Worm (Caenorhabditis elegans) whole organism, L4 larva: ENCODE data around the gene algn-12.

Experiments
- F26F4.8 ChIP-seq: fragments of 200-800 bp; sonication (Bioruptor generic); conservative IDR thresholded peaks from 2 replicates; pipeline ENCODE4 v1.3.6; 2022; ENCODE audit warnings: missing genetic modification characterization, missing compliant biosample characterization
- F37D6.2 ChIP-seq: sonication (generic microtip); optimal IDR thresholded peaks from 2 replicates; lab custom pipeline; 2016; ENCODE audit warnings: mild to moderate bottlenecking, missing genetic modification characterization, missing compliant biosample characterization
- F44E2.7 ChIP-seq: fragments of 200-800 bp; sonication (Bioruptor generic); IDR thresholded peaks from 2 replicates; pipeline ENCODE4 v2.1.2; 2022; ENCODE audit warnings: missing genetic modification characterization, missing compliant biosample characterization
- T26A8.4 ChIP-seq: fragments of 200-800 bp; sonication (Bioruptor generic); IDR thresholded peaks from 2 replicates; pipeline ENCODE4 v1.3.6; 2022; ENCODE audit warnings: missing genetic modification characterization, missing compliant biosample characterization
- Y105C5A.15 ChIP-seq: fragments of 200-800 bp; sonication (Bioruptor generic); IDR thresholded peaks from 2 replicates; pipeline ENCODE4 v1.3.6; 2022; ENCODE audit warnings: missing genetic modification characterization, missing compliant biosample characterization
- Y75B8A.6 ChIP-seq: fragments of 200-800 bp; sonication (Bioruptor generic); IDR thresholded peaks from 2 replicates; pipeline ENCODE4 v1.3.6; 2022; ENCODE audit warnings: missing genetic modification reagents, missing genetic modification characterization, missing compliant biosample characterization
- ZK337.2 ChIP-seq: fragments of 200-800 bp; sonication (Bioruptor generic); IDR thresholded peaks from 2 replicates; pipeline ENCODE4 v1.3.6; 2022; ENCODE audit warnings: missing genetic modification reagents, missing genetic modification characterization, missing compliant biosample characterization
- aly-2 ChIP-seq: sonication (generic microtip); optimal IDR thresholded peaks from 2 replicates; lab custom pipeline; 2018; ENCODE audit warnings: missing biosample characterization, missing genetic modification characterization
- ama-1 ChIP-seq: fragments of 150-350 bp; optimal IDR thresholded peaks from 2 replicates; lab custom pipeline; 2014; ENCODE audit warnings: inconsistent platforms, mixed read lengths
- ceh-32 ChIP-seq: sonication (generic microtip); optimal IDR thresholded peaks from 2 replicates; lab custom pipeline; 2016; ENCODE audit warnings: mild to moderate bottlenecking, missing genetic modification characterization, missing compliant biosample characterization; ENCODE audit not compliant: poor library complexity
- ceh-62 ChIP-seq: sonication (generic microtip); optimal IDR thresholded peaks from 2 replicates; lab custom pipeline; 2017; ENCODE audit warnings: missing biosample characterization, missing genetic modification characterization
- ces-1 ChIP-seq: fragments of 150-350 bp; sonication (generic microtip); optimal IDR thresholded peaks from 4 replicates; lab custom pipeline; 2014; ENCODE audit warnings: missing biosample characterization, missing genetic modification reagents, missing genetic modification characterization
- cey-2 ChIP-seq: sonication (generic microtip); optimal IDR thresholded peaks from 3 replicates; lab custom pipeline; 2017; ENCODE audit warnings: missing genetic modification characterization, mild to moderate bottlenecking, missing compliant biosample characterization, antibody characterized with exemption, borderline replicate concordance; ENCODE audit not compliant: insufficient read depth
- ctbp-1 ChIP-seq: fragments of 200-800 bp; sonication (Bioruptor generic); IDR thresholded peaks from 2 replicates; pipeline ENCODE4 v1.3.6; 2022; ENCODE audit warnings: missing genetic modification reagents, missing genetic modification characterization, missing compliant biosample characterization
- daf-8 ChIP-seq: fragments of 200-800 bp; sonication (Bioruptor generic); IDR thresholded peaks from 2 replicates; pipeline ENCODE4 v1.3.6; 2022; ENCODE audit warnings: missing genetic modification characterization, missing compliant biosample characterization
- dmd-6 ChIP-seq: fragments of 200-800 bp; sonication (Bioruptor generic); IDR thresholded peaks from 2 replicates; pipeline ENCODE4 v1.3.6; 2022; ENCODE audit warnings: missing genetic modification reagents, missing genetic modification characterization, missing compliant biosample characterization
- dmd-8 ChIP-seq: fragments of 200-800 bp; sonication (Bioruptor generic); IDR thresholded peaks from 2 replicates; pipeline ENCODE4 v1.3.6; 2022; ENCODE audit warnings: missing genetic modification characterization, missing compliant biosample characterization
- dmd-9 ChIP-seq: fragments of 200-800 bp; sonication (Bioruptor generic); IDR thresholded peaks from 2 replicates; pipeline ENCODE4 v1.3.6; 2022; ENCODE audit warnings: missing genetic modification reagents, missing genetic modification characterization, missing compliant biosample characterization
- duxl-1 ChIP-seq: sonication (generic microtip); optimal IDR thresholded peaks from 2 replicates; lab custom pipeline; 2016; ENCODE audit warnings: mild to moderate bottlenecking, missing genetic modification characterization, moderate library complexity, missing compliant biosample characterization; ENCODE audit not compliant: poor library complexity
- egl-27 ChIP-seq: sonication (generic microtip); optimal IDR thresholded peaks from 3 replicates; lab custom pipeline; 2017; ENCODE audit warnings: missing biosample characterization, missing genetic modification reagents, missing genetic modification characterization
- fos-1 ChIP-seq: fragments of 150-350 bp; optimal IDR thresholded peaks from 2 replicates; lab custom pipeline; 2014; ENCODE audit warnings: missing biosample characterization, missing genetic modification characterization
- hif-1 ChIP-seq, 2 experiments: sonication (generic microtip); optimal IDR thresholded peaks; 2 replicates each; lab custom pipeline; 2016 to 2017; ENCODE audit warnings: missing compliant biosample characterization in 2 of 2, missing genetic modification characterization in 2 of 2, missing genetic modification reagents in 2 of 2, missing genotype in 2 of 2, mild to moderate bottlenecking in 1 of 2
- hlh-11 ChIP-seq: fragments of 200-800 bp; sonication (Bioruptor generic); optimal IDR thresholded peaks from 2 replicates; lab custom pipeline; 2018; ENCODE audit warnings: mild to moderate bottlenecking, missing genetic modification characterization, missing compliant biosample characterization
- lin-1 ChIP-seq: fragments of 200-800 bp; sonication (Bioruptor generic); IDR thresholded peaks from 2 replicates; pipeline ENCODE4 v1.3.6; 2022; ENCODE audit warnings: missing genetic modification reagents, missing genetic modification characterization, missing compliant biosample characterization
- lin-39 ChIP-seq: fragments of 150-350 bp; optimal IDR thresholded peaks from 2 replicates; lab custom pipeline; 2014; ENCODE audit warnings: missing biosample characterization, missing genetic modification reagents, missing genetic modification characterization
- lir-3 ChIP-seq: sonication (generic microtip); optimal IDR thresholded peaks from 2 replicates; lab custom pipeline; 2016; ENCODE audit warnings: mild to moderate bottlenecking, missing genetic modification characterization, missing compliant biosample characterization
- madf-9 ChIP-seq: fragments of 200-800 bp; sonication (Bioruptor generic); conservative IDR thresholded peaks from 2 replicates; pipeline ENCODE4 v1.3.6; 2022; ENCODE audit warnings: missing genetic modification reagents, missing genetic modification characterization, missing compliant biosample characterization
- mdl-1 ChIP-seq, 2 experiments: fragments of 150-350 bp in 1 of 2; sonication (generic microtip) in 1 of 2; optimal IDR thresholded peaks; 2 replicates each; lab custom pipeline; 2014 to 2017; ENCODE audit warnings: missing biosample characterization in 2 of 2, missing genetic modification characterization in 2 of 2
- mdt-29 ChIP-seq: fragments of 200-800 bp; sonication (Bioruptor generic); IDR thresholded peaks from 2 replicates; pipeline ENCODE4 v1.3.6; 2022; ENCODE audit warnings: missing genetic modification reagents, missing genetic modification characterization, missing compliant biosample characterization
- mes-2 ChIP-seq: sonication (generic microtip); optimal IDR thresholded peaks from 2 replicates; lab custom pipeline; 2016; ENCODE audit warnings: missing genotype, mild to moderate bottlenecking, missing genetic modification characterization, missing compliant biosample characterization; ENCODE audit not compliant: poor library complexity, severe bottlenecking
- mxl-3 ChIP-seq: fragments of 200-800 bp; sonication (Bioruptor generic); optimal IDR thresholded peaks from 2 replicates; lab custom pipeline; 2018; ENCODE audit warnings: mild to moderate bottlenecking, missing genetic modification characterization, missing compliant biosample characterization
- nhr-28 ChIP-seq: fragments of 150-350 bp; optimal IDR thresholded peaks from 2 replicates; lab custom pipeline; 2014; ENCODE audit warnings: missing biosample characterization, missing genetic modification characterization
- nhr-42 ChIP-seq: fragments of 200-800 bp; sonication (Bioruptor generic); IDR thresholded peaks from 2 replicates; pipeline ENCODE4 v1.3.6; 2022; ENCODE audit warnings: missing genetic modification characterization, missing compliant biosample characterization
- nhr-48 ChIP-seq: sonication (generic microtip); optimal IDR thresholded peaks from 2 replicates; lab custom pipeline; 2016; ENCODE audit warnings: mild to moderate bottlenecking, missing genetic modification characterization, missing compliant biosample characterization
- nhr-6 ChIP-seq: fragments of 150-350 bp; optimal IDR thresholded peaks from 2 replicates; lab custom pipeline; 2014; ENCODE audit warnings: missing biosample characterization, missing genetic modification characterization
- nhr-76 ChIP-seq: fragments of 150-350 bp; optimal IDR thresholded peaks from 2 replicates; lab custom pipeline; 2014; ENCODE audit warnings: missing biosample characterization, missing genetic modification characterization
- nhr-77 ChIP-seq: fragments of 150-350 bp; optimal IDR thresholded peaks from 2 replicates; lab custom pipeline; 2014; ENCODE audit warnings: missing biosample characterization, missing genetic modification characterization
- pha-4 ChIP-seq, 2 experiments: fragments of 150-350 bp in 1 of 2; fragments of 200-800 bp in 1 of 2; sonication (Bioruptor generic) in 1 of 2; IDR thresholded peaks in 1 of 2; optimal IDR thresholded peaks in 1 of 2; 2 replicates each; pipeline versions ENCODE4 v1.3.6 to Lab custom; 2014 to 2022; ENCODE audit warnings: missing genetic modification characterization in 2 of 2, missing genetic modification reagents in 2 of 2, missing biosample characterization in 1 of 2, missing compliant biosample characterization in 1 of 2
- rbr-2 ChIP-seq: sonication (generic microtip); optimal IDR thresholded peaks from 2 replicates; lab custom pipeline; 2016; ENCODE audit warnings: missing genotype, missing genetic modification characterization, missing compliant biosample characterization
- saeg-2 ChIP-seq: fragments of 200-800 bp; sonication (Bioruptor generic); IDR thresholded peaks from 2 replicates; pipeline ENCODE4 v1.3.6; 2022; ENCODE audit warnings: missing genetic modification reagents, missing genetic modification characterization, missing compliant biosample characterization
- sdz-12 ChIP-seq: fragments of 200-800 bp; sonication (Bioruptor generic); optimal IDR thresholded peaks from 2 replicates; lab custom pipeline; 2018; ENCODE audit warnings: mild to moderate bottlenecking, missing genetic modification characterization, missing compliant biosample characterization
- skn-1 ChIP-seq: fragments of 150-350 bp; optimal IDR thresholded peaks from 2 replicates; lab custom pipeline; 2014; ENCODE audit warnings: missing biosample characterization, missing genetic modification characterization
- spr-1 ChIP-seq: sonication (generic microtip); optimal IDR thresholded peaks from 2 replicates; lab custom pipeline; 2016; ENCODE audit warnings: mild to moderate bottlenecking, missing genetic modification characterization, missing compliant biosample characterization
- tra-1 ChIP-seq: fragments of 200-800 bp; sonication (Bioruptor generic); IDR thresholded peaks from 2 replicates; pipeline ENCODE4 v1.3.6; 2022; ENCODE audit warnings: missing genetic modification reagents, missing genetic modification characterization, missing compliant biosample characterization
- unc-39 ChIP-seq: sonication (generic microtip); optimal IDR thresholded peaks from 2 replicates; lab custom pipeline; 2017; ENCODE audit warnings: missing biosample characterization, missing genetic modification characterization
- unc-62 ChIP-seq, 3 experiments: fragments of 150-350 bp in 1 of 3; sonication (generic microtip); optimal IDR thresholded peaks in 2 of 3; peaks in 1 of 3; 1 replicate in 1 of 3; 2 replicates in 2 of 3; lab custom pipeline; 2014 to 2017; ENCODE audit warnings: missing biosample characterization in 3 of 3, missing genetic modification characterization in 3 of 3, missing genetic modification reagents in 3 of 3, missing genotype in 1 of 3
- vab-7 ChIP-seq: fragments of 200-800 bp; sonication (Bioruptor generic); IDR thresholded peaks from 2 replicates; pipeline ENCODE4 v1.3.6; 2022; ENCODE audit warnings: missing genetic modification reagents, missing genetic modification characterization, missing compliant biosample characterization
- zag-1 ChIP-seq: fragments of 150-350 bp; optimal IDR thresholded peaks from 2 replicates; lab custom pipeline; 2014; ENCODE audit warnings: missing biosample characterization, missing genetic modification characterization
- zfp-2 ChIP-seq: sonication (generic microtip); optimal IDR thresholded peaks from 2 replicates; lab custom pipeline; 2016; ENCODE audit warnings: mild to moderate bottlenecking, missing genetic modification characterization, missing compliant biosample characterization
- zip-2 ChIP-seq: fragments of 150-350 bp; optimal IDR thresholded peaks from 2 replicates; lab custom pipeline; 2014; ENCODE audit warnings: missing biosample characterization, missing genetic modification characterization
- ztf-11 ChIP-seq: fragments of 150-350 bp; optimal IDR thresholded peaks from 2 replicates; lab custom pipeline; 2014; ENCODE audit warnings: missing biosample characterization, missing genetic modification characterization
- ztf-7 ChIP-seq: fragments of 150-350 bp; optimal IDR thresholded peaks from 2 replicates; lab custom pipeline; 2014; ENCODE audit warnings: missing biosample characterization, missing genetic modification characterization

Gene algn-12

ce11 chrV:8031121-8031520 is 3.8 kb upstream of the algn-12 start, which contains the start of gene vars-1 (continued):
- TF ChIP-seq pha-4 (GFP tag; IDR thresholded peaks at IDR 0.05; lab: Robert Waterston, UW) = no peak
- TF ChIP-seq pha-4 (tag; optimal IDR thresholded peaks at IDR 0.05; lab: Kevin White, UChicago) = no peak
- peak; percentile 38 for TF ChIP-seq nhr-28
- TF ChIP-seq zip-2 (tag; lab: Kevin White, UChicago) = no peak
- no peak for TF ChIP-seq T26A8.4 (GFP tag; lab: Robert Waterston, UW)
- TF ChIP-seq hif-1 (tag; optimal IDR thresholded peaks at IDR 0.05; lab: Kevin White, UChicago) = no peak
- peak; percentile 4 for TF ChIP-seq nhr-6 (tag; lab: Kevin White, UChicago)
- TF ChIP-seq mes-2 (tag; lab: Kevin White, UChicago) = peak; percentile 58
- TF ChIP-seq ces-1 (GFP tag; lab: Kevin White, UChicago) = no peak
- TF ChIP-seq rbr-2 (tag; lab: Kevin White, UChicago) = no peak
- no peak for TF ChIP-seq Y75B8A.6 (GFP tag; lab: Robert Waterston, UW)
- TF ChIP-seq ctbp-1 (GFP tag; lab: Robert Waterston, UW) = no peak
- TF ChIP-seq sdz-12 (GFP tag; lab: Kevin White, UChicago) = no peak
- no peak for TF ChIP-seq zag-1 (tag; lab: Kevin White, UChicago)
- no peak for TF ChIP-seq mdt-29 (GFP tag; lab: Robert Waterston, UW)
- TF ChIP-seq skn-1 = no peak
- TF ChIP-seq spr-1 (tag; lab: Kevin White, UChicago) = no peak
- no peak for TF ChIP-seq lin-1
- no peak for TF ChIP-seq nhr-48 (tag; lab: Kevin White, UChicago)
- no peak for TF ChIP-seq mxl-3 (GFP tag; lab: Kevin White, UChicago)
- no peak for TF ChIP-seq zfp-2 (tag; lab: Kevin White, UChicago)
- TF ChIP-seq ztf-11 (tag; lab: Kevin White, UChicago) = no peak
- TF ChIP-seq vab-7 (GFP tag; lab: Robert Waterston, UW) = no peak
- no peak for TF ChIP-seq nhr-76
- no peak for TF ChIP-seq ztf-7 (tag; lab: Kevin White, UChicago)
- no peak for TF ChIP-seq dmd-9 (GFP tag; lab: Robert Waterston, UW)
- TF ChIP-seq lir-3 (tag; lab: Kevin White, UChicago) = no peak
- TF ChIP-seq mdl-1 (tag; optimal IDR thresholded peaks at IDR 0.05; lab: Kevin White, UChicago) = no peak
- peak; percentile 19 for TF ChIP-seq duxl-1 (tag; lab: Kevin White, UChicago)
- TF ChIP-seq hlh-11 (tag; lab: Kevin White, UChicago) = no peak
- no peak for TF ChIP-seq unc-62 (GFP tag; optimal IDR thresholded peaks at IDR 0.05 in 1 of 2; lab: Kevin White, UChicago)
- TF ChIP-seq unc-62 (tag; optimal IDR thresholded peaks at IDR 0.05; lab: Kevin White, UChicago) = no peak
- no peak for TF ChIP-seq F26F4.8
- TF ChIP-seq dmd-8 = no peak
- no peak for TF ChIP-seq ZK337.2
- no peak for TF ChIP-seq aly-2
- TF ChIP-seq dmd-6 (GFP tag; lab: Robert Waterston, UW) = 0 out of 2 replicates have a peak, but pooled peaks have one; percentile 13
- TF ChIP-seq nhr-42 = no peak
- no peak for TF ChIP-seq F37D6.2
- TF ChIP-seq F44E2.7 (GFP tag; lab: Robert Waterston, UW) = no peak
- TF ChIP-seq tra-1 (GFP tag; lab: Robert Waterston, UW) = no peak
- TF ChIP-seq egl-27 (tag; lab: Kevin White, UChicago) = no peak
- TF ChIP-seq saeg-2 = no peak
- no peak for TF ChIP-seq Y105C5A.15 (GFP tag; lab: Robert Waterston, UW)
- no peak for TF ChIP-seq ceh-62 (tag; lab: Kevin White, UChicago)
- TF ChIP-seq cey-2 = no peak
- TF ChIP-seq daf-8 (GFP tag; lab: Robert Waterston, UW) = no peak
- TF ChIP-seq ceh-32 (tag; lab: Kevin White, UChicago) = no peak
- TF ChIP-seq fos-1 = no peak
- TF ChIP-seq lin-39 (tag; lab: Kevin White, UChicago) = no peak
- TF ChIP-seq nhr-77 (tag; lab: Kevin White, UChicago) = no peak
- no peak for TF ChIP-seq madf-9 (GFP tag; lab: Robert Waterston, UW)
- peak; percentile 33 for TF ChIP-seq ama-1 (lab: Kevin White, UChicago)
- no peak for TF ChIP-seq unc-39 (tag; lab: Kevin White, UChicago)
